Fruit fly (Drosophila melanogaster) whole organism, embryonic: ENCODE results near the gene CG7806.

ENCODE experiments used
- Antp ChIP-seq: fragments of 200-800 bp; sonication (Bioruptor generic); optimal IDR thresholded peaks from 3 replicates; lab custom pipeline; 2016; ENCODE audit warnings: missing biosample characterization, missing genetic modification characterization
- BEAF-32 ChIP-seq: fragments of 200-800 bp; sonication (Bioruptor generic); optimal IDR thresholded peaks from 3 replicates; lab custom pipeline; 2017; ENCODE audit warnings: missing biosample characterization, missing genetic modification characterization, mild to moderate bottlenecking, moderate library complexity, missing genetic modification reagents
- CG11085 ChIP-seq: fragments of 200-800 bp; sonication (Bioruptor generic); IDR thresholded peaks from 2 replicates; pipeline ENCODE4 v1.3.6; 2022; ENCODE audit warnings: missing biosample characterization, missing genetic modification characterization
- CG11093 ChIP-seq: fragments of 200-800 bp; sonication (Bioruptor generic); IDR thresholded peaks from 3 replicates; pipeline ENCODE4 v1.3.6; 2022; ENCODE audit warnings: missing biosample characterization, missing genetic modification characterization
- CG12155 ChIP-seq: fragments of 200-800 bp; sonication (Bioruptor generic); optimal IDR thresholded peaks from 3 replicates; lab custom pipeline; 2016; ENCODE audit warnings: missing biosample characterization, missing genetic modification characterization
- CG14014 ChIP-seq: fragments of 200-800 bp; sonication (Bioruptor generic); IDR thresholded peaks from 2 replicates; pipeline ENCODE4 v1.3.6; 2022; ENCODE audit warnings: missing biosample characterization, missing genetic modification characterization
- CG14860 ChIP-seq: fragments of 200-800 bp; sonication (Bioruptor generic); IDR thresholded peaks from 3 replicates; pipeline ENCODE4 v1.3.6; 2022; ENCODE audit warnings: missing biosample characterization, missing genetic modification characterization; ENCODE audit not compliant: partially characterized antibody
- CG1529 ChIP-seq: fragments of 200-800 bp; sonication (Bioruptor generic); optimal IDR thresholded peaks from 3 replicates; lab custom pipeline; 2018; ENCODE audit warnings: missing biosample characterization, missing genetic modification characterization
- CG1647 ChIP-seq: fragments of 200-800 bp; sonication (Bioruptor generic); optimal IDR thresholded peaks from 3 replicates; lab custom pipeline; 2016; ENCODE audit warnings: missing biosample characterization, missing genetic modification characterization
- CG16813 ChIP-seq: fragments of 200-800 bp; sonication (Bioruptor generic); IDR thresholded peaks from 3 replicates; pipeline ENCODE4 v1.3.6; 2022; ENCODE audit warnings: missing biosample characterization, missing genetic modification characterization; ENCODE audit not compliant: partially characterized antibody
- CG1792 ChIP-seq: fragments of 200-800 bp; sonication (Bioruptor generic); optimal IDR thresholded peaks from 2 replicates; lab custom pipeline; 2016; ENCODE audit warnings: missing biosample characterization, missing genetic modification characterization
- CG2199 ChIP-seq: fragments of 200-800 bp; sonication (Bioruptor generic); IDR thresholded peaks from 3 replicates; pipeline ENCODE4 v1.3.6; 2022; ENCODE audit warnings: missing biosample characterization, missing genetic modification characterization
- CG2712 ChIP-seq: fragments of 200-800 bp; optimal IDR thresholded peaks from 3 replicates; lab custom pipeline; 2019; ENCODE audit warnings: missing biosample characterization, mild to moderate bottlenecking, missing genetic modification characterization, moderate library complexity
- CG32767 ChIP-seq: fragments of 200-800 bp; sonication (Bioruptor generic); IDR thresholded peaks from 2 replicates; pipeline ENCODE4 v1.3.6; 2022; ENCODE audit warnings: missing biosample characterization, missing genetic modification characterization
- CG43689 ChIP-seq: fragments of 200-800 bp; sonication (Bioruptor generic); IDR thresholded peaks from 2 replicates; pipeline ENCODE4 v1.3.6; 2022; ENCODE audit warnings: missing biosample characterization, missing genetic modification characterization
- CG4424 ChIP-seq: fragments of 200-800 bp; sonication (Bioruptor generic); optimal IDR thresholded peaks from 3 replicates; lab custom pipeline; 2016; ENCODE audit warnings: missing biosample characterization, missing genetic modification characterization
- CG4854 ChIP-seq: fragments of 200-800 bp; sonication (Bioruptor generic); optimal IDR thresholded peaks from 2 replicates; lab custom pipeline; 2016; ENCODE audit warnings: missing biosample characterization, missing genetic modification characterization, inconsistent platforms
- CG8388 ChIP-seq: fragments of 200-800 bp; sonication (Bioruptor generic); optimal IDR thresholded peaks from 2 replicates; lab custom pipeline; 2019; ENCODE audit warnings: missing biosample characterization, mild to moderate bottlenecking, missing genetic modification characterization, moderate library complexity
- CG8944 ChIP-seq: fragments of 200-800 bp; sonication (Bioruptor generic); optimal IDR thresholded peaks from 3 replicates; lab custom pipeline; 2016; ENCODE audit warnings: missing biosample characterization, missing genetic modification characterization
- CG9609 ChIP-seq: fragments of 200-800 bp; sonication (Bioruptor generic); optimal IDR thresholded peaks from 3 replicates; lab custom pipeline; 2016; ENCODE audit warnings: missing biosample characterization, missing genetic modification characterization
- Dad ChIP-seq: fragments of 200-800 bp; sonication (Bioruptor generic); optimal IDR thresholded peaks from 3 replicates; lab custom pipeline; 2016; ENCODE audit warnings: missing biosample characterization, missing genetic modification characterization
- Fer2 ChIP-seq: fragments of 200-800 bp; sonication (Bioruptor generic); optimal IDR thresholded peaks from 2 replicates; lab custom pipeline; 2018; ENCODE audit warnings: missing biosample characterization, mild to moderate bottlenecking, missing genetic modification characterization, moderate library complexity
- Hey ChIP-seq: fragments of 200-800 bp; sonication (Bioruptor generic); optimal IDR thresholded peaks from 3 replicates; lab custom pipeline; 2018; ENCODE audit warnings: missing biosample characterization, mild to moderate bottlenecking, missing genetic modification characterization
- Hr51 ChIP-seq, 2 experiments: fragments of 200-800 bp; sonication (Bioruptor generic); optimal IDR thresholded peaks; 2 replicates in 1 of 2; 3 replicates in 1 of 2; lab custom pipeline; 2016 to 2018; ENCODE audit warnings: missing biosample characterization in 2 of 2, missing genetic modification characterization in 2 of 2, mild to moderate bottlenecking in 1 of 2, moderate library complexity in 1 of 2
- Lim3 ChIP-seq: fragments of 200-800 bp; sonication (Bioruptor generic); IDR thresholded peaks from 2 replicates; pipeline ENCODE4 v1.3.6; 2022; ENCODE audit warnings: missing biosample characterization, missing genetic modification characterization
- Myb ChIP-seq: fragments of 200-800 bp; sonication (Bioruptor generic); optimal IDR thresholded peaks from 2 replicates; lab custom pipeline; 2016; ENCODE audit warnings: missing biosample characterization, missing genetic modification characterization
- NFAT ChIP-seq: fragments of 200-800 bp; sonication (Bioruptor generic); IDR thresholded peaks from 2 replicates; pipeline ENCODE4 v1.3.6; 2022; ENCODE audit warnings: missing biosample characterization, missing genetic modification characterization
- Optix ChIP-seq: fragments of 200-800 bp; sonication (Bioruptor generic); IDR thresholded peaks from 3 replicates; pipeline ENCODE4 v1.3.6; 2022; ENCODE audit warnings: missing biosample characterization, missing genetic modification characterization
- Sox100B ChIP-seq: fragments of 200-800 bp; sonication (Bioruptor generic); optimal IDR thresholded peaks from 3 replicates; lab custom pipeline; 2018; ENCODE audit warnings: missing biosample characterization, mild to moderate bottlenecking, missing genetic modification characterization
- Spps ChIP-seq: fragments of 200-800 bp; sonication (Bioruptor generic); optimal IDR thresholded peaks from 2 replicates; lab custom pipeline; 2018; ENCODE audit warnings: missing biosample characterization, mild to moderate bottlenecking, missing genetic modification characterization
- Usf ChIP-seq: fragments of 200-800 bp; sonication (Bioruptor generic); optimal IDR thresholded peaks from 2 replicates; lab custom pipeline; 2017; ENCODE audit warnings: missing genotype, missing biosample characterization, missing genetic modification characterization
- Vsx1 ChIP-seq: fragments of 200-800 bp; sonication (Bioruptor generic); optimal IDR thresholded peaks from 2 replicates; lab custom pipeline; 2017; ENCODE audit warnings: missing biosample characterization, mild to moderate bottlenecking, missing genetic modification characterization, missing genetic modification reagents
- aop ChIP-seq: fragments of 200-800 bp; sonication (Bioruptor generic); IDR thresholded peaks from 2 replicates; pipeline ENCODE4 v1.3.6; 2022; ENCODE audit warnings: missing biosample characterization, missing genetic modification characterization
- chif ChIP-seq, 2 experiments: fragments of 200-800 bp; sonication (Bioruptor generic); optimal IDR thresholded peaks; 3 replicates each; lab custom pipeline; 2016; ENCODE audit warnings: missing biosample characterization in 2 of 2, missing genetic modification characterization in 2 of 2
- da ChIP-seq: fragments of 200-800 bp; sonication (Bioruptor generic); optimal IDR thresholded peaks from 2 replicates; lab custom pipeline; 2016; ENCODE audit warnings: missing biosample characterization, missing genetic modification characterization
- gce ChIP-seq: fragments of 200-800 bp; sonication (Bioruptor generic); IDR thresholded peaks from 3 replicates; pipeline ENCODE4 v1.3.6; 2022; ENCODE audit warnings: missing biosample characterization, missing genetic modification characterization
- gsb-n ChIP-seq: fragments of 200-800 bp; sonication (Bioruptor generic); optimal IDR thresholded peaks from 3 replicates; lab custom pipeline; 2018; ENCODE audit warnings: missing biosample characterization, mild to moderate bottlenecking, missing genetic modification characterization
- h ChIP-seq: fragments of >200 bp; optimal IDR thresholded peaks from 2 replicates; lab custom pipeline; 2017
- klu ChIP-seq: fragments of 200-800 bp; sonication (Bioruptor generic); IDR thresholded peaks from 2 replicates; pipeline ENCODE4 v1.3.6; 2022; ENCODE audit warnings: missing biosample characterization, missing genetic modification characterization
- kni ChIP-seq: fragments of 200-800 bp; sonication (Bioruptor generic); optimal IDR thresholded peaks from 3 replicates; lab custom pipeline; 2017; ENCODE audit warnings: mild to moderate bottlenecking, missing biosample characterization, missing genetic modification reagents, missing genetic modification characterization
- lbe ChIP-seq: fragments of 200-800 bp; sonication (Bioruptor generic); optimal IDR thresholded peaks from 2 replicates; lab custom pipeline; 2016; ENCODE audit warnings: missing biosample characterization, mild to moderate bottlenecking, missing genetic modification characterization
- nau ChIP-seq: fragments of 200-800 bp; sonication (Bioruptor generic); optimal IDR thresholded peaks from 3 replicates; lab custom pipeline; 2017; ENCODE audit warnings: missing biosample characterization, mild to moderate bottlenecking, missing genetic modification characterization, missing genetic modification reagents
- nerfin-2 ChIP-seq: fragments of 200-800 bp; sonication (Bioruptor generic); IDR thresholded peaks from 2 replicates; pipeline ENCODE4 v1.3.6; 2022; ENCODE audit warnings: missing biosample characterization, missing genetic modification characterization; ENCODE audit not compliant: partially characterized antibody
- odd ChIP-seq: fragments of 200-800 bp; sonication (Bioruptor generic); optimal IDR thresholded peaks from 2 replicates; lab custom pipeline; 2017; ENCODE audit warnings: missing biosample characterization, mild to moderate bottlenecking, missing genetic modification characterization
- rib ChIP-seq: fragments of 200-800 bp; sonication (Bioruptor generic); IDR thresholded peaks from 2 replicates; pipeline ENCODE4 v1.3.6; 2022; ENCODE audit warnings: missing biosample characterization, missing genetic modification characterization
- seq ChIP-seq: fragments of 200-800 bp; sonication (Bioruptor generic); IDR thresholded peaks from 2 replicates; pipeline ENCODE4 v1.3.6; 2022; ENCODE audit warnings: missing biosample characterization, missing genetic modification characterization
- shn ChIP-seq: fragments of 200-800 bp; sonication (Bioruptor generic); optimal IDR thresholded peaks from 3 replicates; lab custom pipeline; 2016; ENCODE audit warnings: missing biosample characterization, missing genetic modification characterization
- tio ChIP-seq: fragments of 200-800 bp; sonication (Bioruptor generic); optimal IDR thresholded peaks from 2 replicates; lab custom pipeline; 2017; ENCODE audit warnings: missing biosample characterization, missing genetic modification characterization, inconsistent platforms
- tna ChIP-seq: fragments of 200-800 bp; sonication (Bioruptor generic); IDR thresholded peaks from 2 replicates; pipeline ENCODE4 v1.3.6; 2022; ENCODE audit warnings: missing biosample characterization, missing genetic modification characterization; ENCODE audit not compliant: partially characterized antibody
- yki ChIP-seq: fragments of >200 bp; optimal IDR thresholded peaks from 3 replicates; lab custom pipeline; 2018

Gene CG7806

DNA sequence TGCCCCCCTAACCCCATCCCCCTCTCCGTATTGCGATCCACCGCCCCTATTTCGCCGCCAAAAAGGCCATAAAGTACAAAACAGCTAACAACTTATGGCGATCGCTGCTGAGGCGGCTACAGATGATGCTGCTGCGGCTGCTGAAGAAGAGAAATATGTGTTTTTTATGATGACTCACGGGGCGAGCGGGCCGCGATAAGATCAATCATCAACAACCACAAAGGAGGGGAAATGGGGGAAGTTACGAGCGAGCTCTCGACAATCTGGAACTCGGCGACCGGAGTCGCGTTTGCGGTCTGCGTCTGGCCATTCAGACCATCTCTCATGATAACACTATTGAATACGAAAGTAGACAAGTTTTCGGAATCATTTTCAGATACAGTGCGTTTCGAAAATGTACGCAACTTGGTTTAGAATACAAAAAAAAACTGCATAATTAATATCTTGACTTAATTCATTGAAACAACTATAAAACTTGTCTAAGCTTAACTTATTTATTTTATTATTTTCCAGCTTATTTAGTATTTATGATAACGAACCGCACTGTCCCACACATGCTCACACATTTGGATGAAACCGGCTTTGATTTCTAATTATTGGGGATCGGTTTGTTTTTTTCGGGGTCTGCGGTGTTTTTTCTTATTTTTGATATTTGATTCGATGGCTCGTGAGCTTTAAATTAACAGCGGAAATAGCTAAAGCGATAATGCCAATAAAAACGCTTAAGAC lies 18.9 kb upstream of the CG7806 start (continued):
- TF ChIP-seq CG2199 (peak; percentile 98), NFAT (peak; percentile 94), CG43689 (GFP tag; lab: Robert Waterston, UW) (peak; percentile 90), BEAF-32 (GFP tag; lab: Kevin White, UChicago) (peak; percentile 4), Lim3 (GFP tag; lab: Robert Waterston, UW) (peak; percentile 90), CG1647 (GFP tag; lab: Kevin White, UChicago) (peak; percentile 93), tio (GFP tag; lab: Kevin White, UChicago) (peak; percentile 91), CG4424 (GFP tag; lab: Kevin White, UChicago) (peak; percentile 96), yki (lab: Kevin White, UChicago) (no peak), CG8388 (peak; percentile 97), CG14860 (GFP tag; lab: Robert Waterston, UW) (no peak), CG14014 (GFP tag; lab: Robert Waterston, UW) (peak; percentile 98), CG4854 (GFP tag; lab: Kevin White, UChicago) (peak; percentile 93), seq (GFP tag; lab: Robert Waterston, UW) (peak; percentile 97), Spps (peak; percentile 94), gsb-n (tag; lab: Kevin White, UChicago) (peak; percentile 98), Usf (peak; percentile 81), Dad (GFP tag; lab: Kevin White, UChicago) (peak; percentile 92), kni (GFP tag; lab: Kevin White, UChicago) (peak; percentile 95), CG1529 (peak; percentile 93), CG32767 (GFP tag; lab: Robert Waterston, UW) (peak; percentile 94), CG11085 (GFP tag; lab: Robert Waterston, UW) (peak; percentile 95), Optix (GFP tag; lab: Robert Waterston, UW) (peak; percentile 87), odd (GFP tag; lab: Kevin White, UChicago) (peak; percentile 95), h (lab: Kevin White, UChicago) (no peak), Myb (GFP tag; lab: Kevin White, UChicago) (peak; percentile 79), Sox100B (GFP tag; lab: Kevin White, UChicago) (peak; percentile 95), nerfin-2 (GFP tag; lab: Robert Waterston, UW) (no peak), shn (peak; percentile 71), tna (GFP tag; lab: Robert Waterston, UW) (no peak), CG8944 (GFP tag; lab: Kevin White, UChicago) (peak; percentile 89), CG2712 (tag; lab: Kevin White, UChicago) (peak; percentile 98), Hey (tag; lab: Kevin White, UChicago) (peak; percentile 80), nau (peak; percentile 95), rib (GFP tag; lab: Robert Waterston, UW) (peak; percentile 97), gce (GFP tag; lab: Robert Waterston, UW) (peak; percentile 97), lbe (GFP tag; lab: Kevin White, UChicago) (peak; percentile 32), CG9609 (GFP tag; lab: Kevin White, UChicago) (peak; percentile 85), CG1792 (GFP tag; lab: Kevin White, UChicago) (peak; percentile 80), chif (GFP tag; optimal IDR thresholded peaks at IDR 0.05; lab: Kevin White, UChicago) (peak; percentile 91 to 96), da (GFP tag; lab: Kevin White, UChicago) (peak; percentile 81), Vsx1 (GFP tag; lab: Kevin White, UChicago) (peak; percentile 89), Fer2 (tag; lab: Kevin White, UChicago) (peak; percentile 93), CG11093 (GFP tag; lab: Robert Waterston, UW) (peak; percentile 96), Hr51 (GFP tag; optimal IDR thresholded peaks at IDR 0.05; lab: Kevin White, UChicago) (peak; percentile 89 to 95), aop (peak; percentile 83; the same call in 1 of the 2 replicates), klu (GFP tag; lab: Robert Waterston, UW) (peak; percentile 94), CG12155 (GFP tag; lab: Kevin White, UChicago) (peak; percentile 90), CG16813 (GFP tag; lab: Robert Waterston, UW) (no peak), Antp (peak; percentile 90)
